Fruit fly (Drosophila melanogaster) whole organism, adult: ENCODE data around the gene gw.

ENCODE experiments used
- CG1620 ChIP-seq: fragments of 200-800 bp; sonication (Bioruptor generic); optimal IDR thresholded peaks from 2 replicates; lab custom pipeline; 2016; ENCODE audit warnings: missing biosample characterization, missing genetic modification characterization
- CG33017 ChIP-seq: fragments of 200-800 bp; sonication (Bioruptor generic); optimal IDR thresholded peaks from 2 replicates; lab custom pipeline; 2018; ENCODE audit warnings: missing biosample characterization, mild to moderate bottlenecking, missing genetic modification characterization, moderate library complexity
- CG5204 ChIP-seq: fragments of 200-800 bp; sonication (Bioruptor generic); optimal IDR thresholded peaks from 2 replicates; lab custom pipeline; 2016; ENCODE audit warnings: missing biosample characterization, missing genetic modification characterization
- Clk ChIP-seq: fragments of 200-800 bp; sonication (Bioruptor generic); optimal IDR thresholded peaks from 2 replicates; lab custom pipeline; 2017; ENCODE audit warnings: missing biosample characterization, missing genetic modification characterization
- Crg-1 ChIP-seq: fragments of 200-800 bp; sonication (Bioruptor generic); optimal IDR thresholded peaks from 2 replicates; lab custom pipeline; 2016; ENCODE audit warnings: missing biosample characterization, missing genetic modification characterization
- pad ChIP-seq: fragments of 200-800 bp; sonication (Bioruptor generic); optimal IDR thresholded peaks from 3 replicates; lab custom pipeline; 2017; ENCODE audit warnings: missing biosample characterization, missing genetic modification characterization, mild to moderate bottlenecking, moderate library complexity, missing genetic modification reagents

DNA sequence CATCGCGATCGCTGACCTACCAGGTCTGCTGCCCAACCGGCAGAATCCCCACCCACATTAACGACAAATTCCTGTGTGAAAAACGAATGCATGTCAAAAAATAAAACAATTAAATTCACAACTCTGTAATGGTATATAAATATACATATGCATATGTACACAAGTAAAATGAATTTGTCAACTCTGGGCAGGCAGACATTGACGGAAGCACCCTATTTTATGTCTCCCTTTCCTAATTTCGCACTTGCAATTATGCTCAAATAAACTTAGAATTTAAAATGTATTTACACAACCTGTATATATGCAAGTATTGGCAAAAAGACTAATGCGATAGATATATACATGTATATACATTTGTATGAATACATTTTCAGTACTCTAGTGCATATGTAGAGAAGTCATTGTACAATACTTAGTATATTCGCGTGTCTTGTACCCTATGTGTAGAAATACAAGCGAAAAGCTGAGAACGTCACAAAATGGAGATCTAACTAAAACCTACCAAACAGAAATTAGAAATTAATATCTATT, 1.3 kb downstream of the gw start:
- no peak for TF ChIP-seq CG5204 (GFP tag; lab: Kevin White, UChicago)
- no peak for TF ChIP-seq Clk
- no peak for TF ChIP-seq CG33017
- TF ChIP-seq CG1620: peak; percentile 22
- TF ChIP-seq pad (GFP tag; lab: Kevin White, UChicago): no peak
- TF ChIP-seq Crg-1 (GFP tag; lab: Kevin White, UChicago): peak; percentile 0
